Fruit fly (Drosophila melanogaster) whole organism, pupa: ENCODE measurements around the gene mesh.

Experiments
- CG34367 ChIP-seq: fragments of 200-800 bp; sonication (Bioruptor generic); optimal IDR thresholded peaks from 2 replicates; lab custom pipeline; 2018; ENCODE audit warnings: missing biosample characterization, mild to moderate bottlenecking, missing genetic modification characterization
- gl ChIP-seq: fragments of 200-800 bp; sonication (Bioruptor generic); optimal IDR thresholded peaks from 2 replicates; lab custom pipeline; 2018; ENCODE audit warnings: missing biosample characterization, mild to moderate bottlenecking, missing genetic modification characterization

DNA sequence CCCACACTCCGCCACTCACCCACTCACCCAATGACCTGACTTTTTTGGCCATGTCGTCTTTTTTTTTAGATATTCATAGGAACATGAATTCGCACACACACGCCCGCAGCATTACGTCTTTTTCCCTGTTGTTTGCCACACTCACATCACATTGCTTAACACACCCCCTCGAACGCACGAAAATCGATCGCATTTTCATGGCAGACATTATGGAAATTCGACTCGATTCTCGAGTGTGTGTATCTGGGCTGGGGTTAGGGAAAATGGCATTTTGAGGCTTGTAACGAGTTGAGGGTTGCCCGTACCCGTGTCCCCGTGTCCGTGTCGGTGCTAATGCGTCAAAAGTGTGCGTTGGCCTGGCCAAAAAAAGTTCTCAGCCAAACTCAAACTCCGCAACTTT, 53.9 kb downstream of the mesh start:
- TF ChIP-seq CG34367 (tag; lab: Kevin White, UChicago) (no peak), gl (tag; lab: Kevin White, UChicago) (no peak)
